Worm (Caenorhabditis elegans): ENCODE results near the gene phf-15.

The phf-15 gene

DNA sequence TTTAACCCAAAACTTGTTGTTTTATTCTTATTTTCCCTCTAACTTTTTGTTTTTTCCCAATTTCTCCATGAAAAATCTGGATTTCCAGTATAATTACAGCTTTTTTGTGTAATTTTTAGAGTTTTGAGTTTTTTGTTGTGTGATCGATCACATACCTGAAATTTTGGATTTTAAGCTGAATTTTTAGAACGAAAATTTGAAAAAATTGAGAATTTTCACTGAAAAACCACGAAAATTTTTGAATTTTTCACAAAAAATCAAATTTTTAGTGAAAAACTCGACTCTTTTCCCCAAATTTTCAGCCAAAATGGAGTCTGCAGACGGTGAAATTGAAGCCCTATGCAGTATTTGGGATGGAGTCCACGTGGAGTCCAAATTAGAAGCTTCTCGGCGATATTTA lies 25.5 kb upstream of the phf-15 start, which contains the start of gene Y53G8AR.5:
Y53G8AR.5 (plus strand) TSS at position 301 of the 400 bp plus-strand sequence.
- peak; percentile 42 for TF ChIP-seq aha-1 (tag)
- no peak for TF ChIP-seq fos-1 (tag; optimal IDR thresholded peaks at IDR 0.05)

- TF ChIP-seq hmg-1.1 (GFP tag; IDR thresholded peaks at IDR 0.05) (0 out of 2 replicates have a peak, but pooled peaks have one; percentile 43), lsy-2 (tag; optimal IDR thresholded peaks at IDR 0.05) (peak in 1 of 2 experiments; percentile 21), duxl-1 (tag; optimal IDR thresholded peaks at IDR 0.05; ENCODE audit: poor library complexity) (no peak), unc-62 (GFP tag; optimal IDR thresholded peaks at IDR 0.05 in 1 of 2) (peak in 1 of 2 experiments; percentile 73), unc-62 (tag; optimal IDR thresholded peaks at IDR 0.05) (no peak)
Observed at ce11 chrIII:3304554-3304953, 18.1 kb upstream of the phf-15 start.

DNA sequence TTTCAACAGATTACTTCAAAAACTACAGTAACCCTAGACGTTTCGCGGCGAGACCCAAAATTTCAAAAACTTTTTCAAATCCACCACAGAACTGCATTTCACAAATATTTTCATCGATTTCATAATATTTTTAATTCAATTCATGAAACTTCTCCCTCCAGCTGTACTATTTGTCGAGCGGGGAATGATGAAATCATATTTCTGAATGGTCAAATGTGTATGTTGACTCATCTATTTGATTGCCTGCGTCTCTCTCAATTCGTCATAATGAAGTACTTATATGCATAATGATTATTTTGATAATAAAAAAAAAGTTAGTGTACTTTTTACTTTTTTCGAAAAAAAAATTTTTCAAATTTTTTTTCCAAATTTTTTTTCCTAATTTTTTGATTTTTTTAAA lies 16.3 kb upstream of the phf-15 start:
- peak; percentile 39 for TF ChIP-seq pqm-1 (tag; optimal IDR thresholded peaks at IDR 0.05)
- no peak for TF ChIP-seq nhr-42 (GFP tag; IDR thresholded peaks at IDR 0.05)
- TF ChIP-seq nhr-10 (tag; optimal IDR thresholded peaks at IDR 0.05) = no peak
- peak; percentile 54 for TF ChIP-seq dve-1 (tag; optimal IDR thresholded peaks at IDR 0.05; ENCODE audit: insufficient read depth)
- TF ChIP-seq spr-3 (GFP tag; optimal IDR thresholded peaks at IDR 0.05) = no peak
- peak; percentile 75 for TF ChIP-seq nhr-6 (tag; optimal IDR thresholded peaks at IDR 0.05)
- TF ChIP-seq pha-4 (GFP tag; IDR thresholded peaks at IDR 0.05) = no peak
- peak; percentile 56 for TF ChIP-seq pha-4 (tag; optimal IDR thresholded peaks at IDR 0.05)
- no peak for TF ChIP-seq daf-19 (GFP tag; conservative IDR thresholded peaks at IDR 0.05)
- no peak for TF ChIP-seq daf-8 (GFP tag; IDR thresholded peaks at IDR 0.05)
- TF ChIP-seq daf-16 (GFP tag; optimal IDR thresholded peaks at IDR 0.05) = no peak
- peak; percentile 52 for TF ChIP-seq daf-16 (tag; optimal IDR thresholded peaks at IDR 0.05)
- TF ChIP-seq nhr-28 (tag; optimal IDR thresholded peaks at IDR 0.05) = peak; percentile 15
- TF ChIP-seq lsy-2 (tag; optimal IDR thresholded peaks at IDR 0.05) = peak in 1 of 2 experiments; percentile 32
- no peak for TF ChIP-seq lin-39 (tag; optimal IDR thresholded peaks at IDR 0.05)

- TF ChIP-seq vab-7 (GFP tag; IDR thresholded peaks at IDR 0.05) (no peak), ama-1 (optimal IDR thresholded peaks at IDR 0.05) (no peak), D1046.2 (GFP tag; IDR thresholded peaks at IDR 0.05) (no peak), mdl-1 (tag; optimal IDR thresholded peaks at IDR 0.05) (no peak), ceh-32 (tag; optimal IDR thresholded peaks at IDR 0.05; ENCODE audit: poor library complexity) (no peak), dve-1 (tag; optimal IDR thresholded peaks at IDR 0.05; ENCODE audit: insufficient read depth) (peak; percentile 48), ceh-62 (tag; optimal IDR thresholded peaks at IDR 0.05) (no peak), dmd-6 (GFP tag; IDR thresholded peaks at IDR 0.05) (no peak), daf-12 (tag; optimal IDR thresholded peaks at IDR 0.05) (no peak), nhr-28 (tag; optimal IDR thresholded peaks at IDR 0.05) (peak; percentile 15), aha-1 (tag) (peak; percentile 19), ceh-28 (tag; optimal IDR thresholded peaks at IDR 0.05) (no peak), set-16 (GFP tag; IDR thresholded peaks at IDR 0.05) (no peak), hlh-11 (tag; optimal IDR thresholded peaks at IDR 0.05) (peak; percentile 49), nhr-42 (GFP tag; IDR thresholded peaks at IDR 0.05) (no peak), F37D6.2 (tag; optimal IDR thresholded peaks at IDR 0.05) (no peak), arid-1 (GFP tag; conservative IDR thresholded peaks at IDR 0.05) (no peak), hmg-1.1 (GFP tag; IDR thresholded peaks at IDR 0.05) (no peak), fos-1 (tag; optimal IDR thresholded peaks at IDR 0.05) (no peak), R02D3.7 (tag; optimal IDR thresholded peaks at IDR 0.05) (no peak), ceh-20 (GFP tag; IDR thresholded peaks at IDR 0.05) (no peak), daf-8 (GFP tag; IDR thresholded peaks at IDR 0.05) (no peak), pqm-1 (tag; optimal IDR thresholded peaks at IDR 0.05) (no peak), pha-4 (GFP tag; IDR thresholded peaks at IDR 0.05) (no peak), pha-4 (tag; optimal IDR thresholded peaks at IDR 0.05) (peak; percentile 90), ces-1 (GFP tag; optimal IDR thresholded peaks at IDR 0.05) (no peak), nhr-111 (GFP tag; optimal IDR thresholded peaks at IDR 0.05) (no peak), Y105C5A.15 (GFP tag; IDR thresholded peaks at IDR 0.05) (no peak), Y48G9A.11 (GFP tag; IDR thresholded peaks at IDR 0.05) (no peak), mes-2 (tag; optimal IDR thresholded peaks at IDR 0.05; ENCODE audit: poor library complexity, severe bottlenecking) (peak; percentile 11), nhr-11 (tag; optimal IDR thresholded peaks at IDR 0.05) (no peak), duxl-1 (tag; optimal IDR thresholded peaks at IDR 0.05; ENCODE audit: poor library complexity) (no peak), Y5F2A.4 (GFP tag; optimal IDR thresholded peaks at IDR 0.05) (no peak), Y75B8A.6 (GFP tag; IDR thresholded peaks at IDR 0.05) (no peak), gei-8 (GFP tag; optimal IDR thresholded peaks at IDR 0.05) (no peak), daf-16 (GFP tag; optimal IDR thresholded peaks at IDR 0.05) (no peak), daf-16 (tag; optimal IDR thresholded peaks at IDR 0.05) (peak; percentile 42)
Observed at ce11 chrIII:3307379-3307778, 15.3 kb upstream of the phf-15 start.

All from whole organism, L4 larva.